Worm (Caenorhabditis elegans): ENCODE data around the gene col-161.

The col-161 gene

ce11 chrV:13364227-13364626 lies 46.4 kb upstream of the col-161 start:
- no peak for TF ChIP-seq ztf-18 (tag; optimal IDR thresholded peaks at IDR 0.05)
- no peak for TF ChIP-seq die-1 (tag; optimal IDR thresholded peaks at IDR 0.05)
- TF ChIP-seq lsl-1 (GFP tag; optimal IDR thresholded peaks at IDR 0.05) = no peak
- TF ChIP-seq ztf-22 (GFP tag; optimal IDR thresholded peaks at IDR 0.05) = no peak
- TF ChIP-seq atf-7 (tag; optimal IDR thresholded peaks at IDR 0.05) = no peak
- TF ChIP-seq dpff-1 (tag; optimal IDR thresholded peaks at IDR 0.05) = no peak
- no peak for TF ChIP-seq somi-1 (GFP tag; optimal IDR thresholded peaks at IDR 0.05)
- no peak for TF ChIP-seq nfya-2 (GFP tag; IDR thresholded peaks at IDR 0.05)
- no peak for TF ChIP-seq madf-8 (GFP tag; conservative IDR thresholded peaks at IDR 0.05)
- no peak for TF ChIP-seq bed-1 (GFP tag; IDR thresholded peaks at IDR 0.05)
- TF ChIP-seq lin-40 (tag; optimal IDR thresholded peaks at IDR 0.05) = no peak
- no peak for TF ChIP-seq ceh-100 (GFP tag; IDR thresholded peaks at IDR 0.05)

DNA sequence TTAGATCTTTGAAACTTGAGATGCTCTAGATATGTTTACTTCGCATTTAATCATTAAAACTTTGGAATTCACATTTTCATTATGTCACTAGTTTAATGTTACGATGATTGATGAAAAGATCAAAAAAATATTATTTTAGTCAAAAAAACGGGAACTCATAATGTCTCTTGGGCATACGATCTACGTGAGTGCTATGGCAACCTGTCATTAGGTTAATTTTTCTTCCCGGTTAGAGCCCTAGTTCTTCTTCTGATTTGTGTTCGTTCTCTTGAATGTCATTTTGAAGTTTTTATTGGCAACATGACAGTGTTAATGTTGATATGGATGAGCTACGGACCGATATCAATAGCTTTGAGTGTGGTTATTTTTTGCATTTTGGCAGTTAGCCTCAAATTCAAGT lies 45.6 kb upstream of the col-161 start, which contains the start of gene srg-46:
TSS of gene srg-46 (plus strand) at position 301 of the 400 bp plus-strand sequence.
- no peak for TF ChIP-seq attf-5 (GFP tag; optimal IDR thresholded peaks at IDR 0.05)
- TF ChIP-seq nfyb-1 (GFP tag; IDR thresholded peaks at IDR 0.05) = no peak
- no peak for TF ChIP-seq B0261.1 (tag; optimal IDR thresholded peaks at IDR 0.05)
- TF ChIP-seq lir-1 (GFP tag; conservative IDR thresholded peaks at IDR 0.05) = no peak

DNA sequence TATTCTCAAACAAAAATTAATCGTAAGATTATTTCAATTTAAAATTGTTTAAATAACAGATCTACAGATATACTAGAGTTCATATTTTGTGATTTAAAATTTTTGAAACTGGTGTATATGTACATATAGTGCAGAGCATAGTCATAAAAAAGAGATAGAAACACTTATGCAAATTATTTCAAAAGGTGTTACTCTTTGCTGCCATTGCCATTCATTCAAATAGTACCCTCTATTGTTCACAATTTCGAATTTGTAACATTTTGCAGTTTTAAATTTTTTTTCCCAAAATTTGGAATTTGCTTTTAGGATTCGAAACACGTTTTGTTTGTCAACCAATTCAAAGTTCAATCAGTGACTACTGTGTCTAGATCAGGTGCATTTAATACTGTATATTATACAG lies 42.4 kb upstream of the col-161 start, which contains the start of gene F32H5.4:
TSS of gene F32H5.4 (plus strand) at position 301 of the 400 bp plus-strand sequence.
- TF ChIP-seq F23B12.7 (tag; optimal IDR thresholded peaks at IDR 0.05; ENCODE audit: insufficient read depth) (no peak), mes-4 (tag; optimal IDR thresholded peaks at IDR 0.05) (no peak), mel-28 (tag; optimal IDR thresholded peaks at IDR 0.05; ENCODE audit: borderline replicate concordance) (no peak), lin-54 (GFP tag; optimal IDR thresholded peaks at IDR 0.05) (no peak), cebp-2 (GFP tag; IDR thresholded peaks at IDR 0.05) (no peak), aptf-3 (GFP tag; IDR thresholded peaks at IDR 0.05) (no peak), him-1 (tag; optimal IDR thresholded peaks at IDR 0.05) (no peak), lag-1 (GFP tag; IDR thresholded peaks at IDR 0.05) (no peak), K12H6.12 (tag; optimal IDR thresholded peaks at IDR 0.05) (no peak)

DNA sequence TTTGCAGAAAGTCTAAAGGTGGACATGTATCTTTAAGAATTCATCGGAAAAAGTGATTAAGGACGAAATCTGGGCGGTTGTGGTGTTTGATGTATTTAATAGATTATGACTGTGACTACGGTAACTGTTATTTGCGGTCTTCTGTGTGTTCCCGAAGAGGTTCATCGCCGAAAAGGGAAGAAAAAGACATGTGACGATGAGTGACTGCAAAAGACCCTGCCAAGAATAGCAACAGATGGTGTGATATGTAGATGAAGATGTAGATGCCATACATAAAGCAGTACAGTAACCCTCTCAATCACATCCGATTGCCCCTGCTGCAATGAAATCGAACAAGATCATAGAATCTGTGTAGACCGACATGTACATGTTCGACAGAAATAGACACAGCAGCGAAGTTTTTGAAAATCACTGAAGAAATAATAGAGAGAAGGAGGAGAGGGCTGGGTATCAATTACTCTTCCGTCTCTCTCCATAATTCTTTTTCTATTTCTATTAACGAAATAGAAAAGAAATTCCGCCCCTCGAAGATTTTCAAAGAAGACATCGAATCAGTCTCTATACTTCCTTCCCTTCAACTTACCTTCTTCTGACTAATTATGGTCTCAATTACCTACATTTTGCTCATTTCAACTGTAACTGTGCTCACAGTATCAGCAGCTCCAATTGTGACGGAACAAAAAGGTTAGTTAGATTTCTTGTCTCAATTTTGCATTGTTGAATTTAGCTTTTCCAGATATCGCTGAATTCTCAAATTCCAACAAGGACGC lies 41.2 kb upstream of the col-161 start, which contains the start of gene F32H5.3:
TSS of gene F32H5.3 (plus strand) at position 513 of the 770 bp plus-strand sequence.
- TF ChIP-seq mcd-1 (GFP tag; IDR thresholded peaks at IDR 0.05) = no peak
- TF ChIP-seq chd-7 (tag; optimal IDR thresholded peaks at IDR 0.05) = no peak
- TF ChIP-seq attf-5 (GFP tag; optimal IDR thresholded peaks at IDR 0.05) = no peak
- TF ChIP-seq lin-40 (tag; optimal IDR thresholded peaks at IDR 0.05) = no peak
- TF ChIP-seq F37B4.10 (GFP tag; IDR thresholded peaks at IDR 0.05) = no peak
- TF ChIP-seq bed-1 (GFP tag; IDR thresholded peaks at IDR 0.05) = no peak
- TF ChIP-seq Y53F4B.3 (GFP tag; IDR thresholded peaks at IDR 0.05) = no peak
- no peak for TF ChIP-seq egl-44 (GFP tag; IDR thresholded peaks at IDR 0.05)
- TF ChIP-seq dpff-1 (tag; optimal IDR thresholded peaks at IDR 0.05) = no peak
- no peak for TF ChIP-seq lin-26 (GFP tag; IDR thresholded peaks at IDR 0.05)
- no peak for TF ChIP-seq tlf-1 (GFP tag; optimal IDR thresholded peaks at IDR 0.05)
- TF ChIP-seq zfh-2 (GFP tag; conservative IDR thresholded peaks at IDR 0.05) = no peak
